Fruit fly (Drosophila melanogaster) Kc167 (cell line): ENCODE measurements around the gene dbe.

Experiments
- Myc ChIP-seq: fragments of >200 bp; optimal IDR thresholded peaks from 2 replicates; lab custom pipeline; 2017; ENCODE audit warnings: missing external identifiers
- Sin3A ChIP-seq: fragments of >200 bp; optimal IDR thresholded peaks from 2 replicates; lab custom pipeline; 2018; ENCODE audit warnings: missing external identifiers
- h ChIP-seq: fragments of >200 bp; optimal IDR thresholded peaks from 3 replicates; lab custom pipeline; 2018; ENCODE audit warnings: missing external identifiers
- insv ChIP-seq: fragments of >200 bp; optimal IDR thresholded peaks from 3 replicates; lab custom pipeline; 2018; ENCODE audit warnings: missing external identifiers
- psq ChIP-seq: fragments of >200 bp; optimal IDR thresholded peaks from 2 replicates; lab custom pipeline; 2017; ENCODE audit warnings: missing external identifiers

DNA sequence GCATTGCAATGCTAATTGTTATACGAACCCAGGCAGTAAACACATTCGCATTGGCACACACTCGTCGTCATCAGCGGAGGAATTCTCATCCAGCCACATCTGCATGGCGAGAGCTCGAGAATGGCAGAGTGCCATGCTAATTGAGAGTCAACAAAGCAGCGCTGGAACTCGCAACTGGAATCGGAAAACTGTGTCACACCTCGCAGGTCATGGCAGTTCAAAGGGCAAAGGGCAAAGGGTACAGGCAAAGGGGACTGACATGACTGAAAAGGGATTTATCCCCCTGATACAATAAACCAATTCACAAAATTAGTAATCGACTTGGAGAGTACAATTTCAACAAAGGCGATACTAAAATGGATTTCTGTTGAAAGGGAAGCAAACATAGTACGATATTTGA is 29.6 kb downstream of the dbe start:
- TF ChIP-seq insv (lab: Kevin White, UChicago) (no peak), psq (lab: Kevin White, UChicago) (no peak), Sin3A (lab: Kevin White, UChicago) (no peak), h (lab: Kevin White, UChicago) (no peak), Myc (lab: Kevin White, UChicago) (no peak)
